Worm (Caenorhabditis elegans) whole organism, late embryonic: ENCODE data around the gene srh-5.
"Not testable (repeated sequence)": the region's sequence is repeated elsewhere in the genome, so short reads cannot be mapped to it uniquely, and the experiment has no call there.

ENCODE experiments used
- C38D4.7 ChIP-seq: fragments of 200-800 bp; sonication (Bioruptor generic); optimal IDR thresholded peaks from 2 replicates; lab custom pipeline; 2018; ENCODE audit warnings: mild to moderate bottlenecking, missing genetic modification characterization, moderate library complexity, missing compliant biosample characterization
- K02D7.2 ChIP-seq: sonication (generic microtip); optimal IDR thresholded peaks from 2 replicates; lab custom pipeline; 2017; ENCODE audit warnings: mild to moderate bottlenecking, missing genetic modification characterization, missing compliant biosample characterization
- K09A11.1 ChIP-seq: sonication (generic microtip); optimal IDR thresholded peaks from 2 replicates; lab custom pipeline; 2017; ENCODE audit warnings: antibody characterized with exemption, mild to moderate bottlenecking, missing genetic modification characterization, missing compliant biosample characterization; ENCODE audit not compliant: insufficient read depth
- ahr-1 ChIP-seq: sonication (generic microtip); optimal IDR thresholded peaks from 2 replicates; lab custom pipeline; 2016; ENCODE audit warnings: missing genetic modification characterization, missing compliant biosample characterization
- ama-1 ChIP-seq: fragments of 150-350 bp; optimal IDR thresholded peaks from 2 replicates; lab custom pipeline; 2014
- ceh-18 ChIP-seq: sonication (generic microtip); optimal IDR thresholded peaks from 2 replicates; lab custom pipeline; 2016; ENCODE audit warnings: missing genetic modification characterization, missing compliant biosample characterization
- ceh-19 ChIP-seq: fragments of 200-800 bp; sonication (Bioruptor generic); optimal IDR thresholded peaks from 2 replicates; lab custom pipeline; 2018; ENCODE audit warnings: mild to moderate bottlenecking, missing genetic modification characterization, missing compliant biosample characterization
- ceh-2 ChIP-seq: sonication (generic microtip); optimal IDR thresholded peaks from 2 replicates; lab custom pipeline; 2016; ENCODE audit warnings: missing genotype, missing genetic modification characterization, missing compliant biosample characterization
- ceh-22 ChIP-seq: sonication (generic microtip); optimal IDR thresholded peaks from 2 replicates; lab custom pipeline; 2017; ENCODE audit warnings: missing biosample characterization, missing genetic modification characterization
- ceh-31 ChIP-seq: sonication (generic microtip); optimal IDR thresholded peaks from 2 replicates; lab custom pipeline; 2016; ENCODE audit warnings: missing genetic modification characterization, missing compliant biosample characterization
- ceh-45 ChIP-seq: fragments of 200-800 bp; sonication (Bioruptor generic); IDR thresholded peaks from 2 replicates; pipeline ENCODE4 v1.3.6; 2022; ENCODE audit warnings: missing genetic modification reagents, missing genetic modification characterization, missing compliant biosample characterization
- ceh-6 ChIP-seq: fragments of 200-800 bp; sonication (Bioruptor generic); optimal IDR thresholded peaks from 2 replicates; lab custom pipeline; 2018; ENCODE audit warnings: mild to moderate bottlenecking, missing genetic modification characterization, missing compliant biosample characterization
- ceh-9 ChIP-seq: sonication (generic microtip); optimal IDR thresholded peaks from 2 replicates; lab custom pipeline; 2016; ENCODE audit warnings: mild to moderate bottlenecking, missing genetic modification characterization, inconsistent platforms, missing compliant biosample characterization
- che-1 ChIP-seq: sonication (generic microtip); optimal IDR thresholded peaks from 2 replicates; lab custom pipeline; 2016; ENCODE audit warnings: mild to moderate bottlenecking, missing genetic modification characterization, missing compliant biosample characterization
- dmd-4 ChIP-seq: sonication (generic microtip); optimal IDR thresholded peaks from 2 replicates; lab custom pipeline; 2016; ENCODE audit warnings: borderline replicate concordance, missing genetic modification characterization, missing compliant biosample characterization
- elt-2 ChIP-seq: sonication (generic microtip); optimal IDR thresholded peaks from 2 replicates; lab custom pipeline; 2016; ENCODE audit warnings: missing genetic modification reagents, missing genetic modification characterization, missing compliant biosample characterization
- elt-4 ChIP-seq: sonication (generic microtip); optimal IDR thresholded peaks from 2 replicates; lab custom pipeline; 2016; ENCODE audit warnings: missing genetic modification characterization, missing compliant biosample characterization
- ets-4 ChIP-seq: sonication (generic microtip); optimal IDR thresholded peaks from 2 replicates; lab custom pipeline; 2016; ENCODE audit warnings: missing genetic modification characterization, missing compliant biosample characterization
- fax-1 ChIP-seq: sonication (generic microtip); optimal IDR thresholded peaks from 2 replicates; lab custom pipeline; 2016; ENCODE audit warnings: missing genotype, missing genetic modification characterization, missing compliant biosample characterization
- gmeb-2 ChIP-seq: sonication (generic microtip); optimal IDR thresholded peaks from 2 replicates; lab custom pipeline; 2016; ENCODE audit warnings: missing genetic modification characterization, inconsistent platforms, missing compliant biosample characterization
- hlh-13 ChIP-seq: fragments of 200-800 bp; sonication (Bioruptor generic); optimal IDR thresholded peaks from 2 replicates; lab custom pipeline; 2018; ENCODE audit warnings: mild to moderate bottlenecking, missing genetic modification characterization, missing compliant biosample characterization
- hlh-30 ChIP-seq: sonication (generic microtip); optimal IDR thresholded peaks from 2 replicates; lab custom pipeline; 2017; ENCODE audit warnings: antibody characterized with exemption, missing genetic modification characterization, missing compliant biosample characterization; ENCODE audit not compliant: insufficient read depth
- hlh-6 ChIP-seq: sonication (generic microtip); optimal IDR thresholded peaks from 2 replicates; lab custom pipeline; 2016; ENCODE audit warnings: missing genotype, missing genetic modification characterization, missing compliant biosample characterization
- hlh-8 ChIP-seq: sonication (generic microtip); optimal IDR thresholded peaks from 2 replicates; lab custom pipeline; 2016; ENCODE audit warnings: missing genotype, missing genetic modification characterization, missing compliant biosample characterization
- lim-6 ChIP-seq: sonication (generic microtip); optimal IDR thresholded peaks from 2 replicates; lab custom pipeline; 2016; ENCODE audit warnings: missing genetic modification characterization, missing compliant biosample characterization
- madf-2 ChIP-seq: sonication (generic microtip); optimal IDR thresholded peaks from 2 replicates; lab custom pipeline; 2017; ENCODE audit warnings: missing genetic modification characterization, missing compliant biosample characterization
- mec-3 ChIP-seq: sonication (generic microtip); optimal IDR thresholded peaks from 2 replicates; lab custom pipeline; 2016; ENCODE audit warnings: borderline replicate concordance, missing genetic modification characterization, missing compliant biosample characterization
- nhr-11 ChIP-seq: fragments of 150-350 bp; optimal IDR thresholded peaks from 2 replicates; lab custom pipeline; 2014; ENCODE audit warnings: missing biosample characterization, missing genetic modification characterization
- npax-4 ChIP-seq: sonication (generic microtip); optimal IDR thresholded peaks from 2 replicates; lab custom pipeline; 2016; ENCODE audit warnings: missing genetic modification characterization, missing compliant biosample characterization
- odd-2 ChIP-seq: sonication (generic microtip); optimal IDR thresholded peaks from 2 replicates; lab custom pipeline; 2017; ENCODE audit warnings: antibody characterized with exemption, mild to moderate bottlenecking, missing genetic modification characterization, missing compliant biosample characterization
- pax-1 ChIP-seq: fragments of 150-350 bp; optimal IDR thresholded peaks from 2 replicates; lab custom pipeline; 2014; ENCODE audit warnings: missing biosample characterization, missing genetic modification characterization
- pha-2 ChIP-seq: sonication (generic microtip); optimal IDR thresholded peaks from 2 replicates; lab custom pipeline; 2017; ENCODE audit warnings: mild to moderate bottlenecking, missing genetic modification characterization, missing compliant biosample characterization
- pqm-1 ChIP-seq: sonication (generic microtip); optimal IDR thresholded peaks from 2 replicates; lab custom pipeline; 2016; ENCODE audit warnings: missing genetic modification characterization, missing compliant biosample characterization
- pros-1 ChIP-seq: fragments of 150-350 bp; optimal IDR thresholded peaks from 2 replicates; lab custom pipeline; 2014; ENCODE audit warnings: missing biosample characterization, missing genetic modification reagents, missing genetic modification characterization
- sdc-2 ChIP-seq: sonication (generic microtip); optimal IDR thresholded peaks from 2 replicates; lab custom pipeline; 2016; ENCODE audit warnings: missing genotype, missing genetic modification characterization, missing compliant biosample characterization
- sox-2 ChIP-seq: fragments of 200-800 bp; sonication (Bioruptor generic); IDR thresholded peaks from 2 replicates; pipeline ENCODE4 v1.3.6; 2022; ENCODE audit warnings: missing genetic modification reagents, missing genetic modification characterization, missing compliant biosample characterization
- sox-4 ChIP-seq: sonication (generic microtip); optimal IDR thresholded peaks from 2 replicates; lab custom pipeline; 2017; ENCODE audit warnings: mild to moderate bottlenecking, missing genetic modification characterization, inconsistent platforms, missing compliant biosample characterization
- syd-9 ChIP-seq: sonication (generic microtip); optimal IDR thresholded peaks from 2 replicates; lab custom pipeline; 2016; ENCODE audit warnings: mild to moderate bottlenecking, missing genetic modification characterization, moderate library complexity, missing compliant biosample characterization
- tbx-2 ChIP-seq: sonication (generic microtip); optimal IDR thresholded peaks from 2 replicates; lab custom pipeline; 2016; ENCODE audit warnings: missing genetic modification characterization, missing compliant biosample characterization
- tbx-7 ChIP-seq: sonication (generic microtip); optimal IDR thresholded peaks from 2 replicates; lab custom pipeline; 2016; ENCODE audit warnings: missing genotype, missing genetic modification characterization, missing compliant biosample characterization
- ttx-3 ChIP-seq: sonication (generic microtip); optimal IDR thresholded peaks from 2 replicates; lab custom pipeline; 2016; ENCODE audit warnings: missing genetic modification reagents, missing genetic modification characterization, missing compliant biosample characterization
- unc-55 ChIP-seq: sonication (generic microtip); optimal IDR thresholded peaks from 2 replicates; lab custom pipeline; 2017; ENCODE audit warnings: missing biosample characterization, missing genetic modification reagents, missing genetic modification characterization
- ztf-16 ChIP-seq: sonication (generic microtip); optimal IDR thresholded peaks from 2 replicates; lab custom pipeline; 2017; ENCODE audit warnings: missing genetic modification characterization, missing compliant biosample characterization

The srh-5 gene

DNA sequence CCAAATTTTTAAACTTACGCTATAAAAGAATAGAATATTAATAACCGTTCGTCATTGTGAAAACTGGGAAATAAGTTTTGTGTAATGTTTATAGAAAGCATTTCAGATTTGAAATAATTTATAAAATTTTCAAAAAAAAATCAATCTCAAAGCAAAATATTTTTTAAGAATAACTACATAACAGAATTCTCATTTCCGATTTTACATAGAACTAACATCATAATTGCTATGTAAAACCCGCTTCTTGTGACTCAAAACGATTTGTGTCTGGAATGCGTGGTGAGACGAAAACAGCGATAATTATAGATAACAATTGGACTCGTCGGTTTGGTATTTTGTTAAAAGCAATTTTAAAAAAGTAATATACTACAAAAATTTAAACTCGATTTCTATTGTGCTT is 4.7 kb upstream of the srh-5 start, which contains the start of gene srw-91:
Gene srw-91, minus strand, starts transcription at position 101 of the 400 bp plus-strand sequence.
- TF ChIP-seq ztf-16 (tag; lab: Kevin White, UChicago) (no peak), ttx-3 (no peak), hlh-8 (tag; lab: Kevin White, UChicago) (no peak), pros-1 (no peak), ceh-9 (no peak), sox-4 (tag; lab: Kevin White, UChicago) (no peak), che-1 (tag; lab: Kevin White, UChicago) (no peak), mec-3 (no peak), ceh-6 (no peak), elt-2 (tag; lab: Kevin White, UChicago) (no peak), dmd-4 (no peak), ceh-19 (GFP tag; lab: Kevin White, UChicago) (no peak), sox-2 (no peak), ceh-31 (tag; lab: Kevin White, UChicago) (no peak), pax-1 (tag; lab: Kevin White, UChicago) (no peak), pha-2 (no peak), ets-4 (tag; lab: Kevin White, UChicago) (no peak), fax-1 (tag; lab: Kevin White, UChicago) (no peak)

ce11 chrV:1682279-1682678 is 3.1 kb upstream of the srh-5 start, which contains the start of gene srh-3:
Gene srh-3, plus strand, starts transcription at chrV:1682579.
- TF ChIP-seq madf-2 (tag; lab: Kevin White, UChicago) (no peak), pros-1 (no peak), hlh-30 (no peak), elt-4 (tag; lab: Kevin White, UChicago) (no peak), ahr-1 (no peak), tbx-7 (tag; lab: Kevin White, UChicago) (no peak), K02D7.2 (tag; lab: Kevin White, UChicago) (no peak), lim-6 (no peak), ets-4 (tag; lab: Kevin White, UChicago) (no peak), K09A11.1 (tag; lab: Kevin White, UChicago) (no peak), ama-1 (no peak), ceh-2 (tag; lab: Kevin White, UChicago) (no peak), gmeb-2 (tag; lab: Kevin White, UChicago) (no peak), syd-9 (tag; lab: Kevin White, UChicago) (no peak), sdc-2 (no peak), unc-55 (GFP tag; lab: Kevin White, UChicago) (no peak)

- TF ChIP-seq nhr-11; hlh-13 (GFP tag; lab: Kevin White, UChicago); C38D4.7 (GFP tag; lab: Kevin White, UChicago): not testable (repeated sequence)
- TF ChIP-seq, all 69 proteins: peak for 0; not testable (repeated sequence) for 69
These were observed 7.1 kb downstream of the srh-5 start, which contains the start of gene Y46H3C.5 for ce11 chrV:1692494-1692893. Gene Y46H3C.5, minus strand, starts transcription at chrV:1692495.

DNA sequence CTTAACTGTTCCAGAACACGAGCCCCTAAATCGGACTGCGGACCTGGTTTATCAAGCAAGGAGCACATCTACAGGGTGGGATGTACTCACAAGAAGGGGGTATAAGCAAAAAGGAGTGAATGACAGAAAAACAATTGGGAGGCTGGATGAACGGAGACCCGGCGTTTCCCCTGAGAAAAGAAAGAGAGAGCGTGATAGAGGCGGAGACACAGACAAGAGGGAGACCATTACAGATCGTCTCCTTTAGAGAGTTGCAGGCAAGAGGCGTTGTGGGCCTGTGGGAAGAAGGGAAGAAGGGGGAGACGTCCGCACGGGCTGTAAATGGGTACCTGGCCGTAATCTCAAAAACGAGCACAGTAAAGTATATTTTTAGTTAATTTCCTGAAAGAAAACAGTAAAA is 8.4 kb downstream of the srh-5 start, which contains the start of gene Y46H3C.7:
Gene Y46H3C.7, minus strand, starts transcription at position 147 of the 400 bp plus-strand sequence.
- not testable (repeated sequence) for TF ChIP-seq ztf-16, gmeb-2, ceh-31 (tag; lab: Kevin White, UChicago)

DNA sequence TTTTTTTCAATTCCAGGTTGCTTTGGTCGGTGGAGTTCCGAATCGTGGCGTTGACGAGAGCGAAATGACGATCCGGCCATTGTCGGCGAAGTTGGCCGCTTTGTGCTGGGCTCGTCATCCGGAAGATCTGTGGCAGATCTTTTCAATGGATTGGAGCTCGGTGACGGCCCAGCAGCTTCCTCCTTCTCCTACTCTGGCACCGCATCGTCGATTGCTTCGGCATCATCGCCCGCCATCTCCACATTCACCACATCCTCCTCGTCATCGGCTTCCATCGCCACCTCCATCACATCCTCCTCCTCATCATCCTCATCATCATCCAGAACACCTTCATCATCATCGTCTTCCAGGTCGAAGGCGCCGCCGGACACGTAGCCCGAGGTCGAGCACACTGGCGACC is 13.0 kb downstream of the srh-5 start:
- no peak for TF ChIP-seq gmeb-2 (tag; lab: Kevin White, UChicago)
- no peak for TF ChIP-seq odd-2 (tag; lab: Kevin White, UChicago)
- TF ChIP-seq ztf-16 (tag; lab: Kevin White, UChicago): no peak
- no peak for TF ChIP-seq ceh-45
- no peak for TF ChIP-seq npax-4 (tag; lab: Kevin White, UChicago)
- no peak for TF ChIP-seq pqm-1 (tag; lab: Kevin White, UChicago)
- TF ChIP-seq hlh-6 (tag; lab: Kevin White, UChicago): no peak
- TF ChIP-seq ahr-1: no peak
- TF ChIP-seq tbx-2: no peak
- TF ChIP-seq pax-1 (tag; lab: Kevin White, UChicago): no peak
- no peak for TF ChIP-seq madf-2 (tag; lab: Kevin White, UChicago)
- no peak for TF ChIP-seq ceh-22 (tag; lab: Kevin White, UChicago)
- TF ChIP-seq ttx-3: no peak
- TF ChIP-seq ets-4 (tag; lab: Kevin White, UChicago): no peak
- no peak for TF ChIP-seq pros-1
- no peak for TF ChIP-seq ceh-18 (tag; lab: Kevin White, UChicago)
